Worm (Caenorhabditis elegans) whole organism, L4/young adult: ENCODE data around the gene T12A7.9.

ENCODE experiments used
- W03F9.2 ChIP-seq: fragments of 150-350 bp; optimal IDR thresholded peaks from 2 replicates; lab custom pipeline; 2014; ENCODE audit warnings: missing biosample characterization, missing genetic modification characterization
- dao-5 ChIP-seq: sonication (generic microtip); optimal IDR thresholded peaks from 2 replicates; lab custom pipeline; 2016; ENCODE audit warnings: missing genotype, missing genetic modification characterization, moderate library complexity, missing compliant biosample characterization
- him-1 ChIP-seq: sonication (generic microtip); optimal IDR thresholded peaks from 2 replicates; lab custom pipeline; 2016; ENCODE audit warnings: missing genotype, missing genetic modification reagents, missing genetic modification characterization, missing compliant biosample characterization

DNA sequence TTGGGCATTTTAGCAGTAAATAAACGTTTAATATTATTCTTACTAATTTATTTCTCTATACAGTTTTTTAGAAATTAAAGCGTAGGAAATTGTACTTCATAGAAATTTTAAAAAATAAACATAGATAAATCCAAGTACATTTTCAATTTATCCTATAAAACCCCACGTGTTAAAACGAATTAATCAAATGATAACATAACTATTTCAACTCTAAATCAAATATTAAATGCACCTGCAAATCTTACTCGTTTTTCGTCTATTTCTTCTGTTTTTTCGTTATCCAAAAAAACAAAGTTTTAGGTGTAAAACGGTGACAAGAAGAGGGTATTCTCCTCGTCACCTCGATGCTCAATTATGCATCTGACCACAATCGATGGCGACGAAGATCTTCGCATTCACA, 20.8 kb downstream of the T12A7.9 start, which contains the start of gene K01A6.6:
- no peak for TF ChIP-seq him-1 (tag; lab: Kevin White, UChicago)
- no peak for TF ChIP-seq W03F9.2 (tag; lab: Kevin White, UChicago)
- TF ChIP-seq dao-5 (tag; lab: Kevin White, UChicago) = no peak
